Worm (Caenorhabditis elegans) whole organism, L3 larva: ENCODE results near the gene cyp-13A4.
A peak's percentile ranks its signal among the peaks of the same experiment; 100 is the strongest.

ENCODE experiments used
- aly-2 ChIP-seq: fragments of 150-350 bp; optimal IDR thresholded peaks from 2 replicates; lab custom pipeline; 2014; ENCODE audit warnings: missing biosample characterization, missing genetic modification characterization
- ama-1 ChIP-seq: fragments of 150-350 bp; optimal IDR thresholded peaks from 2 replicates; lab custom pipeline; 2018
- ceh-16 ChIP-seq: sonication (generic microtip); optimal IDR thresholded peaks from 2 replicates; lab custom pipeline; 2017; ENCODE audit warnings: missing biosample characterization, missing genetic modification characterization
- ceh-9 ChIP-seq: sonication (generic microtip); optimal IDR thresholded peaks from 2 replicates; lab custom pipeline; 2018; ENCODE audit warnings: missing biosample characterization, missing genetic modification characterization
- egl-27 ChIP-seq: sonication (generic microtip); optimal IDR thresholded peaks from 4 replicates; lab custom pipeline; 2017; ENCODE audit warnings: missing biosample characterization, missing genetic modification reagents, missing genetic modification characterization
- elt-1 ChIP-seq: fragments of 150-350 bp; optimal IDR thresholded peaks from 2 replicates; lab custom pipeline; 2014; ENCODE audit warnings: missing biosample characterization, missing genetic modification characterization
- elt-2 ChIP-seq: sonication (generic microtip); optimal IDR thresholded peaks from 2 replicates; lab custom pipeline; 2016; ENCODE audit warnings: missing genetic modification reagents, mild to moderate bottlenecking, missing genetic modification characterization, missing compliant biosample characterization
- eor-1 ChIP-seq, 2 experiments: fragments of 150-350 bp; optimal IDR thresholded peaks; 2 replicates each; lab custom pipeline; 2014 to 2018; ENCODE audit warnings: missing biosample characterization in 2 of 2, missing genetic modification characterization in 2 of 2
- fos-1 ChIP-seq: fragments of 150-350 bp; optimal IDR thresholded peaks from 2 replicates; lab custom pipeline; 2014; ENCODE audit warnings: missing biosample characterization, missing genetic modification characterization
- hmg-11 ChIP-seq: sonication (generic microtip); optimal IDR thresholded peaks from 2 replicates; lab custom pipeline; 2016; ENCODE audit warnings: missing genetic modification characterization, missing compliant biosample characterization
- jun-1 ChIP-seq: fragments of 150-350 bp; optimal IDR thresholded peaks from 2 replicates; lab custom pipeline; 2014; ENCODE audit warnings: missing biosample characterization, missing genetic modification reagents, missing genetic modification characterization
- lin-15B ChIP-seq: fragments of 150-350 bp; optimal IDR thresholded peaks from 2 replicates; lab custom pipeline; 2014; ENCODE audit warnings: missing biosample characterization, missing genetic modification characterization
- lin-39 ChIP-seq: fragments of 150-350 bp; optimal IDR thresholded peaks from 2 replicates; lab custom pipeline; 2018; ENCODE audit warnings: missing biosample characterization, missing genetic modification reagents, missing genetic modification characterization
- lsy-12 ChIP-seq: sonication (generic microtip); optimal IDR thresholded peaks from 2 replicates; lab custom pipeline; 2016; ENCODE audit warnings: mild to moderate bottlenecking, missing genetic modification characterization, missing compliant biosample characterization
- mdl-1 ChIP-seq: fragments of 150-350 bp; optimal IDR thresholded peaks from 2 replicates; lab custom pipeline; 2014; ENCODE audit warnings: missing biosample characterization, missing genetic modification characterization
- mml-1 ChIP-seq: fragments of 150-350 bp; sonication (generic microtip); optimal IDR thresholded peaks from 3 replicates; lab custom pipeline; 2014; ENCODE audit warnings: missing biosample characterization, missing genetic modification characterization
- nfya-1 ChIP-seq: sonication (generic microtip); optimal IDR thresholded peaks from 2 replicates; lab custom pipeline; 2017; ENCODE audit warnings: missing genetic modification characterization, mild to moderate bottlenecking, missing compliant biosample characterization, antibody characterized with exemption, moderate library complexity; ENCODE audit not compliant: insufficient read depth
- nhr-11 ChIP-seq: fragments of 150-350 bp; optimal IDR thresholded peaks from 2 replicates; lab custom pipeline; 2014; ENCODE audit warnings: missing biosample characterization, missing genetic modification characterization
- nhr-12 ChIP-seq: fragments of 150-350 bp; optimal IDR thresholded peaks from 2 replicates; lab custom pipeline; 2014; ENCODE audit warnings: missing biosample characterization, missing genetic modification characterization
- nhr-23 ChIP-seq: fragments of 150-350 bp; optimal IDR thresholded peaks from 2 replicates; lab custom pipeline; 2014; ENCODE audit warnings: missing biosample characterization, missing genetic modification reagents, missing genetic modification characterization
- nhr-237 ChIP-seq: fragments of 150-350 bp; optimal IDR thresholded peaks from 2 replicates; lab custom pipeline; 2014; ENCODE audit warnings: missing biosample characterization, missing genetic modification characterization
- nhr-25 ChIP-seq: sonication (generic microtip); optimal IDR thresholded peaks from 2 replicates; lab custom pipeline; 2017; ENCODE audit warnings: missing biosample characterization, missing genetic modification characterization
- nhr-67 ChIP-seq: fragments of 150-350 bp; optimal IDR thresholded peaks from 2 replicates; lab custom pipeline; 2014; ENCODE audit warnings: missing biosample characterization, missing genetic modification characterization
- nhr-76 ChIP-seq: fragments of 150-350 bp; sonication (generic microtip); optimal IDR thresholded peaks from 5 replicates; lab custom pipeline; 2014; ENCODE audit warnings: missing biosample characterization, missing genetic modification characterization
- nhr-77 ChIP-seq: fragments of 150-350 bp; optimal IDR thresholded peaks from 2 replicates; lab custom pipeline; 2014; ENCODE audit warnings: missing biosample characterization, missing genetic modification characterization
- pha-4 ChIP-seq: fragments of 150-350 bp; optimal IDR thresholded peaks from 2 replicates; lab custom pipeline; 2014; ENCODE audit warnings: missing biosample characterization, missing genetic modification reagents, missing genetic modification characterization
- pqm-1 ChIP-seq: fragments of 150-350 bp; optimal IDR thresholded peaks from 2 replicates; lab custom pipeline; 2017; ENCODE audit warnings: missing biosample characterization, missing genetic modification characterization, inconsistent platforms
- sea-2 ChIP-seq: fragments of 150-350 bp; sonication (generic microtip); optimal IDR thresholded peaks from 4 replicates; lab custom pipeline; 2014; ENCODE audit warnings: missing biosample characterization, missing genetic modification reagents, missing genetic modification characterization
- skn-1 ChIP-seq: fragments of 150-350 bp; optimal IDR thresholded peaks from 2 replicates; lab custom pipeline; 2014; ENCODE audit warnings: missing biosample characterization, missing genetic modification characterization
- snpc-4 ChIP-seq: fragments of 150-350 bp; optimal IDR thresholded peaks from 2 replicates; lab custom pipeline; 2014; ENCODE audit warnings: missing biosample characterization, missing genetic modification characterization
- ztf-4 ChIP-seq: fragments of 150-350 bp; optimal IDR thresholded peaks from 2 replicates; lab custom pipeline; 2014; ENCODE audit warnings: missing biosample characterization, missing genetic modification characterization

Gene cyp-13A4

DNA sequence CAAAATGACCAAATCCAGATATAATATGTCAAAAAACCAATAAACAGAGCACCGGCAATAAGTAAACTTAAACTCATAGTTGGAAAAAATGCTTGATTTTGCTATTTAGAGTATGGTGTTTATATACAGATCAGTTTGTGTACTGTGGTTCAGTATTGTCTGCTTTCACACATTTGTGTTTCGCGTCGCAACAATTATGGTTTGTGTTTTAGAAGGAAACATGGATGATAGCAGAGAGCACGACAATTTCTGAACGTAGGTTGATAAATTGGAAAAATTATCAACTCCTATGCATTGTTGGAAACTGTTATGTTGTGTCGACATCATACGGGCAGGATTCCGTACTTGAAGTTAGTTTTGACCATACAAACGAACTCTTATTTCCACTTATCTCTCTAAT lies at the start of gene cyp-13A4:
Gene cyp-13A4 (minus strand): TSS at position 77 of the 400 bp plus-strand sequence.
- peak; percentile 18 for TF ChIP-seq elt-2
- TF ChIP-seq lin-15B, result no peak
- TF ChIP-seq pqm-1, result peak; percentile 36
- no peak for TF ChIP-seq mdl-1 (tag; lab: Kevin White, UChicago)
- TF ChIP-seq nhr-237 (tag; lab: Kevin White, UChicago), result no peak

DNA sequence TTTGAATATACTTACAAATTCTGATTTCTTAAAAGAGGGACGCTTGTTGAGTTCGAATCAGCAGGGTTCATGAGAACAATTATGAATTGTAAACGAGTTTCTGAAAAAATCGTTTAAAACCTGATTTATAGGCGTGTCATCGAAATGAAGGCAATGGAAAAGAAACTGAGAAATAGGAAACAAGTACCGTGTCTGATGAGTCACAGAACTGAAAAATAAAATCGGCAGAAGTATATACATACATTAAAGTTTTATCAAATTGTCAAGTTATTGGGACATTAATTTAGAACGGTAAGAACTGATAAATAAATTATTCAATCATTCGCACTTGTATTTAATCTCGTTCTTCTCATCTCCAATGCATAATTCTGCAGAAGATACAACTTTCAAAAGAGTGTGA lies 47.7 kb upstream of the cyp-13A4 start, which contains the start of gene chil-9:
Gene chil-9 (minus strand): TSS at position 101 of the 400 bp plus-strand sequence.
- no peak for TF ChIP-seq nhr-12 (tag; lab: Kevin White, UChicago)

ce11 chrII:9841985-9842505 lies 44.5 kb upstream of the cyp-13A4 start, which contains the start of gene rnh-1.2:
Gene rnh-1.2 (minus strand): TSS chrII:9842035.
- TF ChIP-seq lin-39 (no peak), lin-15B (no peak), jun-1 (tag; lab: Kevin White, UChicago) (no peak), elt-2 (no peak), lsy-12 (tag; lab: Kevin White, UChicago) (no peak), nhr-77 (tag; lab: Kevin White, UChicago) (no peak), fos-1 (tag; lab: Kevin White, UChicago) (no peak), nhr-67 (tag; lab: Kevin White, UChicago) (no peak), mml-1 (tag; lab: Kevin White, UChicago) (no peak), mdl-1 (tag; lab: Kevin White, UChicago) (no peak), pqm-1 (no peak), nhr-23 (no peak)

DNA sequence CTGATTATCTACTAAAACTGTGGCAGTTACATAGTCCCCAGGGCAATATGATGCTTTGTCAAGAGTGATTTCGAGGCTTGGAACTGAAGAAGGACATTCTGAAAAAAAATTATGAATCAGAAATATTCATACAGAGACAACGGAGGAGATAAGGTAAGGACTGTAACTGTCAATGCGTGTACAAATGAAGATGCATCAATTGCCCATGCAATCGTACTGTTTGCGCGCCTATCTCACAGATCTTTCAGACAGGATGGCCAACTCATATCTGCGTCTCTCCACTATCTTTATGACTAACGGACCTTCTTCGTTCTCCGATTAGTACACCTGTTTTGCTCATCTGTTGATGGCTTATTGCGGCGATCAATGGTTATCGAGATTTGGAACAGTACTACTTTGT lies 42.8 kb upstream of the cyp-13A4 start, which contains the start of gene ZK938.11:
Gene ZK938.11 (minus strand): TSS at position 101 of the 400 bp plus-strand sequence.
- TF ChIP-seq nhr-12 (tag; lab: Kevin White, UChicago), result no peak
- no peak for TF ChIP-seq egl-27 (tag; lab: Kevin White, UChicago)
- TF ChIP-seq nhr-76 (tag; lab: Kevin White, UChicago), result no peak
- TF ChIP-seq skn-1 (tag; lab: Kevin White, UChicago), result no peak
- no peak for TF ChIP-seq pha-4 (tag; lab: Kevin White, UChicago)
- TF ChIP-seq nhr-237 (tag; lab: Kevin White, UChicago), result no peak
- no peak for TF ChIP-seq ceh-16
- no peak for TF ChIP-seq nhr-25
- TF ChIP-seq ceh-9 (tag; lab: Kevin White, UChicago), result no peak
- no peak for TF ChIP-seq aly-2 (tag; lab: Kevin White, UChicago)
- TF ChIP-seq nhr-67 (tag; lab: Kevin White, UChicago), result no peak
- no peak for TF ChIP-seq nhr-77 (tag; lab: Kevin White, UChicago)
- TF ChIP-seq nfya-1 (tag; lab: Kevin White, UChicago), result no peak
- no peak for TF ChIP-seq mdl-1 (tag; lab: Kevin White, UChicago)
- TF ChIP-seq jun-1 (tag; lab: Kevin White, UChicago), result no peak
- no peak for TF ChIP-seq elt-1 (tag; lab: Kevin White, UChicago)
- no peak for TF ChIP-seq ztf-4 (tag; lab: Kevin White, UChicago)
- no peak for TF ChIP-seq lsy-12 (tag; lab: Kevin White, UChicago)

ce11 chrII:9838260-9838935 lies 40.9 kb upstream of the cyp-13A4 start, which contains the start of gene arrd-4:
Gene arrd-4 (minus strand): TSS chrII:9838310.
- TF ChIP-seq eor-1 (tag; optimal IDR thresholded peaks at IDR 0.05; lab: Kevin White, UChicago), result no peak
- TF ChIP-seq nhr-11 (tag; lab: Kevin White, UChicago), result peak; percentile 86

ce11 chrII:9835958-9836357 lies 38.4 kb upstream of the cyp-13A4 start:
- TF ChIP-seq nhr-12 (tag; lab: Kevin White, UChicago), result no peak
- no peak for TF ChIP-seq sea-2 (GFP tag; lab: Kevin White, UChicago)
- no peak for TF ChIP-seq nhr-11 (tag; lab: Kevin White, UChicago)
- no peak for TF ChIP-seq snpc-4
- TF ChIP-seq nfya-1 (tag; lab: Kevin White, UChicago), result no peak
- no peak for TF ChIP-seq ztf-4 (tag; lab: Kevin White, UChicago)
- TF ChIP-seq hmg-11 (tag; lab: Kevin White, UChicago), result no peak
- no peak for TF ChIP-seq ama-1 (lab: Kevin White, UChicago)
- no peak for TF ChIP-seq nhr-67 (tag; lab: Kevin White, UChicago)
- TF ChIP-seq eor-1 (tag; optimal IDR thresholded peaks at IDR 0.05; lab: Kevin White, UChicago), result no peak
- no peak for TF ChIP-seq pha-4 (tag; lab: Kevin White, UChicago)
- TF ChIP-seq aly-2 (tag; lab: Kevin White, UChicago), result no peak
- no peak for TF ChIP-seq fos-1 (tag; lab: Kevin White, UChicago)
- TF ChIP-seq, all 47 proteins: peak for 0
